Worm (Caenorhabditis elegans): ENCODE measurements around the gene W08E12.2.

Gene W08E12.2

DNA sequence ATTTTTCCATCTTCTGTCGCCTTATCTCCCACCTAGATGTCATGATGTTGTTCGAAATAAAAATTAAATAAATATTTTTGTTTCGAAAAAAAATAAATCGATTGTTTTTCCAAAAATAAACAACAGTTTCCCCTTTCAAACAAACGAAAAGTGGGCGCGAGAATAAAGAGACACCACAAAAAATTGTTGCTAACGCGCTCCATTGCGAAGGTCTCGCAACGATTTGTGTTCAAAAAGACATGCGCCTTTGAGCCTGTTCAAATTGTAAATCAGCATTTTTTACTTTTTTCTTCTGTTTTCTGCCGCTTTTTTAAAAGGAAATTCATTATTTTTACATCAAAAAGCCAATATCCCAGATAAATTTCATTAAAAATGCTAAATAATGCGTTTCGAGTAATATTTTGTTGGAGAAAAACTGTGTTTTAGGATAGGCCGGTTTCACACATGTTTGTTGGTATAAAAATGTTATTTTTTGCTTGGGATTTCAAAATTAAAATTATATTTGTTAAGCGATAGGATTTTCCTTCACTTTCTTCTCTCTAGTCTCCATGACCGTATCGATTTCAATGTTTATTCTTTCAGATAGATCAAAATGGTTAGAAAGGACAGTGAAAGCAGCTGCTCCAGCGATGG is 11.0 kb upstream of the W08E12.2 start, which contains the start of gene W08E12.7 (continued):
- no peak for TF ChIP-seq gei-17 (GFP tag; optimal IDR thresholded peaks at IDR 0.05)
- no peak for TF ChIP-seq lag-1 (GFP tag; IDR thresholded peaks at IDR 0.05)
- TF ChIP-seq attf-6 (GFP tag; IDR thresholded peaks at IDR 0.05): 0 out of 2 replicates have a peak, but pooled peaks have one; percentile 38
- TF ChIP-seq lir-1 (GFP tag; conservative IDR thresholded peaks at IDR 0.05): peak; percentile 89
- TF ChIP-seq ceh-100 (GFP tag; IDR thresholded peaks at IDR 0.05): peak; percentile 95
- TF ChIP-seq sdz-38 (tag; optimal IDR thresholded peaks at IDR 0.05): no peak
- TF ChIP-seq nfya-2 (GFP tag; IDR thresholded peaks at IDR 0.05): no peak
- TF ChIP-seq T07F8.4 (tag; optimal IDR thresholded peaks at IDR 0.05): peak; percentile 20
- TF ChIP-seq lin-40 (tag; optimal IDR thresholded peaks at IDR 0.05): peak; percentile 87
- no peak for TF ChIP-seq F52B5.7 (tag; optimal IDR thresholded peaks at IDR 0.05)
- peak; percentile 84 for TF ChIP-seq Y95B8A.8 (GFP tag; IDR thresholded peaks at IDR 0.05)
- no peak for TF ChIP-seq aptf-3 (GFP tag; IDR thresholded peaks at IDR 0.05)
- TF ChIP-seq nhr-120 (GFP tag; IDR thresholded peaks at IDR 0.05): no peak
- TF ChIP-seq bed-2 (GFP tag; IDR thresholded peaks at IDR 0.05): 0 out of 2 replicates have a peak, but pooled peaks have one; percentile 38
- TF ChIP-seq aptf-2 (GFP tag; conservative IDR thresholded peaks at IDR 0.05): peak; percentile 62; the same call in 1 of the 2 replicates
- TF ChIP-seq hlh-26 (GFP tag; conservative IDR thresholded peaks at IDR 0.05): no peak
- no peak for TF ChIP-seq lsy-27 (tag; optimal IDR thresholded peaks at IDR 0.05; ENCODE audit: borderline replicate concordance, insufficient read depth)
- TF ChIP-seq xnd-1 (tag; optimal IDR thresholded peaks at IDR 0.05): peak; percentile 61
- no peak for TF ChIP-seq egl-18 (GFP tag; IDR thresholded peaks at IDR 0.05)
- TF ChIP-seq nhr-27 (tag; optimal IDR thresholded peaks at IDR 0.05): no peak
- TF ChIP-seq chd-7 (tag; optimal IDR thresholded peaks at IDR 0.05): no peak
- no peak for TF ChIP-seq ceh-79 (tag; optimal IDR thresholded peaks at IDR 0.05)
- no peak for TF ChIP-seq rpc-1 (optimal IDR thresholded peaks at IDR 0.05)
- no peak for TF ChIP-seq rpc-1 (tag; optimal IDR thresholded peaks at IDR 0.05)
- TF ChIP-seq hsf-1 (GFP tag; IDR thresholded peaks at IDR 0.05): peak; percentile 61; the same call in 1 of the 2 replicates
- no peak for TF ChIP-seq zim-3 (tag; optimal IDR thresholded peaks at IDR 0.05)
- peak; percentile 94 for TF ChIP-seq F49E8.2 (tag; optimal IDR thresholded peaks at IDR 0.05; ENCODE audit: insufficient read depth)
- peak; percentile 95 for TF ChIP-seq pha-4 (tag; optimal IDR thresholded peaks at IDR 0.05)
- peak; percentile 95 for TF ChIP-seq F23B12.7 (tag; optimal IDR thresholded peaks at IDR 0.05; ENCODE audit: insufficient read depth)
- no peak for TF ChIP-seq dpff-1 (tag; optimal IDR thresholded peaks at IDR 0.05)
- peak; percentile 14 for TF ChIP-seq atf-7 (tag; optimal IDR thresholded peaks at IDR 0.05)
- peak; percentile 90 for TF ChIP-seq madf-3 (GFP tag; IDR thresholded peaks at IDR 0.05)
- peak; percentile 61 for TF ChIP-seq sptf-2 (GFP tag; optimal IDR thresholded peaks at IDR 0.05)
- peak; percentile 44; the same call in 1 of the 2 replicates for TF ChIP-seq lin-26 (GFP tag; IDR thresholded peaks at IDR 0.05)
- no peak for TF ChIP-seq ets-4 (GFP tag; optimal IDR thresholded peaks at IDR 0.05)
- peak; percentile 67 for TF ChIP-seq Y53F4B.3 (GFP tag; IDR thresholded peaks at IDR 0.05)
- no peak for TF ChIP-seq F55B11.4 (tag; optimal IDR thresholded peaks at IDR 0.05; ENCODE audit: borderline replicate concordance, insufficient read depth)
- peak; percentile 76 for TF ChIP-seq madf-10 (tag; optimal IDR thresholded peaks at IDR 0.05)
- peak; percentile 92 for TF ChIP-seq tlf-1 (GFP tag; optimal IDR thresholded peaks at IDR 0.05)
- TF ChIP-seq hmg-20 (GFP tag; IDR thresholded peaks at IDR 0.05): 0 out of 2 replicates have a peak, but pooled peaks have one; percentile 10
- peak; percentile 18 for TF ChIP-seq B0261.1 (tag; optimal IDR thresholded peaks at IDR 0.05)
- no peak for TF ChIP-seq akir-1 (GFP tag; optimal IDR thresholded peaks at IDR 0.05)
- peak; percentile 87 for TF ChIP-seq madf-8 (GFP tag; conservative IDR thresholded peaks at IDR 0.05)
- peak; percentile 32 for TF ChIP-seq hrde-1 (tag; optimal IDR thresholded peaks at IDR 0.05; ENCODE audit: borderline replicate concordance)
- TF ChIP-seq Y53G8AR.9 (GFP tag; conservative IDR thresholded peaks at IDR 0.05): peak; percentile 81; the same call in 1 of the 2 replicates
- TF ChIP-seq ccch-3 (GFP tag; optimal IDR thresholded peaks at IDR 0.05): no peak
- no peak for TF ChIP-seq ceh-58 (GFP tag; IDR thresholded peaks at IDR 0.05)

Data from whole organism, young adult.